Worm (Caenorhabditis elegans) whole organism, L3 larva: ENCODE results near the gene pinn-4.

Experiments used
- aly-2 ChIP-seq: fragments of 150-350 bp; optimal IDR thresholded peaks from 2 replicates; lab custom pipeline; 2014; ENCODE audit warnings: missing biosample characterization, missing genetic modification characterization
- egl-27 ChIP-seq: sonication (generic microtip); optimal IDR thresholded peaks from 4 replicates; lab custom pipeline; 2017; ENCODE audit warnings: missing biosample characterization, missing genetic modification reagents, missing genetic modification characterization
- hmg-11 ChIP-seq: sonication (generic microtip); optimal IDR thresholded peaks from 2 replicates; lab custom pipeline; 2016; ENCODE audit warnings: missing genetic modification characterization, missing compliant biosample characterization
- jun-1 ChIP-seq: fragments of 150-350 bp; optimal IDR thresholded peaks from 2 replicates; lab custom pipeline; 2014; ENCODE audit warnings: missing biosample characterization, missing genetic modification reagents, missing genetic modification characterization
- lin-15B ChIP-seq: fragments of 150-350 bp; optimal IDR thresholded peaks from 2 replicates; lab custom pipeline; 2014; ENCODE audit warnings: missing biosample characterization, missing genetic modification characterization
- nhr-25 ChIP-seq: sonication (generic microtip); optimal IDR thresholded peaks from 2 replicates; lab custom pipeline; 2017; ENCODE audit warnings: missing biosample characterization, missing genetic modification characterization
- nhr-43 ChIP-seq: sonication (generic microtip); optimal IDR thresholded peaks from 2 replicates; lab custom pipeline; 2016; ENCODE audit warnings: mild to moderate bottlenecking, missing genetic modification characterization, missing compliant biosample characterization; ENCODE audit not compliant: poor library complexity, severe bottlenecking
- pha-4 ChIP-seq: fragments of 150-350 bp; optimal IDR thresholded peaks from 2 replicates; lab custom pipeline; 2014; ENCODE audit warnings: missing biosample characterization, missing genetic modification reagents, missing genetic modification characterization
- snpc-4 ChIP-seq: fragments of 150-350 bp; optimal IDR thresholded peaks from 2 replicates; lab custom pipeline; 2014; ENCODE audit warnings: missing biosample characterization, missing genetic modification characterization

ce11 chrII:13405840-13406239 lies 3.1 kb downstream of the pinn-4 start, which contains the start of gene efl-2:
- TF ChIP-seq jun-1 (tag; lab: Kevin White, UChicago), result no peak
- no peak for TF ChIP-seq snpc-4 (tag; lab: Kevin White, UChicago)
- no peak for TF ChIP-seq hmg-11 (tag; lab: Kevin White, UChicago)
- TF ChIP-seq aly-2 (tag; lab: Kevin White, UChicago), result no peak
- no peak for TF ChIP-seq lin-15B (tag; lab: Kevin White, UChicago)
- TF ChIP-seq nhr-25 (tag; lab: Kevin White, UChicago), result no peak
- no peak for TF ChIP-seq egl-27
- no peak for TF ChIP-seq pha-4 (tag; lab: Kevin White, UChicago)
- TF ChIP-seq nhr-43 (tag; lab: Kevin White, UChicago), result no peak
